Fruit fly (Drosophila melanogaster) whole organism, embryonic: ENCODE measurements around the gene Papss.

Source experiments
- B-H1 ChIP-seq: fragments of 200-800 bp; sonication (Bioruptor generic); IDR thresholded peaks from 3 replicates; pipeline ENCODE4 v1.3.6; 2022; ENCODE audit warnings: missing biosample characterization, missing genetic modification characterization
- BEAF-32 ChIP-seq: fragments of 200-800 bp; sonication (Bioruptor generic); optimal IDR thresholded peaks from 3 replicates; lab custom pipeline; 2017; ENCODE audit warnings: missing biosample characterization, missing genetic modification characterization, mild to moderate bottlenecking, moderate library complexity, missing genetic modification reagents
- CG11093 ChIP-seq: fragments of 200-800 bp; sonication (Bioruptor generic); IDR thresholded peaks from 3 replicates; pipeline ENCODE4 v1.3.6; 2022; ENCODE audit warnings: missing biosample characterization, missing genetic modification characterization
- CG11247 ChIP-seq: fragments of 200-800 bp; sonication (Bioruptor generic); IDR thresholded peaks from 2 replicates; pipeline ENCODE4 v1.3.6; 2022; ENCODE audit warnings: missing biosample characterization, missing genetic modification characterization
- CG11723 ChIP-seq: fragments of 200-800 bp; sonication (Bioruptor generic); optimal IDR thresholded peaks from 2 replicates; lab custom pipeline; 2017; ENCODE audit warnings: missing biosample characterization, mild to moderate bottlenecking, missing genetic modification characterization
- CG12155 ChIP-seq: fragments of 200-800 bp; sonication (Bioruptor generic); optimal IDR thresholded peaks from 3 replicates; lab custom pipeline; 2016; ENCODE audit warnings: missing biosample characterization, missing genetic modification characterization
- CG12236 ChIP-seq: fragments of 200-800 bp; sonication (Bioruptor generic); optimal IDR thresholded peaks from 2 replicates; lab custom pipeline; 2016; ENCODE audit warnings: missing biosample characterization, missing genetic modification characterization
- CG13123 ChIP-seq: fragments of 200-800 bp; sonication (Bioruptor generic); optimal IDR thresholded peaks from 2 replicates; lab custom pipeline; 2016; ENCODE audit warnings: missing biosample characterization, missing genetic modification characterization
- CG14014 ChIP-seq: fragments of 200-800 bp; sonication (Bioruptor generic); IDR thresholded peaks from 2 replicates; pipeline ENCODE4 v1.3.6; 2022; ENCODE audit warnings: missing biosample characterization, missing genetic modification characterization
- CG2116 ChIP-seq: fragments of 200-800 bp; sonication (Bioruptor generic); optimal IDR thresholded peaks from 3 replicates; lab custom pipeline; 2018; ENCODE audit warnings: missing biosample characterization, mild to moderate bottlenecking, missing genetic modification characterization
- CG2712 ChIP-seq: fragments of 200-800 bp; optimal IDR thresholded peaks from 3 replicates; lab custom pipeline; 2019; ENCODE audit warnings: missing biosample characterization, mild to moderate bottlenecking, missing genetic modification characterization, moderate library complexity
- CG31224 ChIP-seq: fragments of 200-800 bp; sonication (Bioruptor generic); IDR thresholded peaks from 2 replicates; pipeline ENCODE4 v1.3.6; 2022; ENCODE audit warnings: missing biosample characterization, missing genetic modification characterization
- CG31365 ChIP-seq: fragments of 200-800 bp; sonication (Bioruptor generic); optimal IDR thresholded peaks from 2 replicates; lab custom pipeline; 2018; ENCODE audit warnings: missing biosample characterization, mild to moderate bottlenecking, missing genetic modification characterization
- CG32532 ChIP-seq: fragments of 200-800 bp; sonication (Bioruptor generic); IDR thresholded peaks from 2 replicates; pipeline ENCODE4 v1.3.6; 2022; ENCODE audit warnings: missing biosample characterization, missing genetic modification characterization
- CG32772 ChIP-seq: fragments of 200-800 bp; sonication (Bioruptor generic); IDR thresholded peaks from 2 replicates; pipeline ENCODE4 v1.3.6; 2022; ENCODE audit warnings: missing biosample characterization, missing genetic modification characterization
- CG3407 ChIP-seq: fragments of 200-800 bp; sonication (Bioruptor generic); optimal IDR thresholded peaks from 2 replicates; lab custom pipeline; 2018; ENCODE audit warnings: missing biosample characterization, mild to moderate bottlenecking, missing genetic modification characterization
- CG4282 ChIP-seq: fragments of 200-800 bp; sonication (Bioruptor generic); optimal IDR thresholded peaks from 2 replicates; lab custom pipeline; 2016; ENCODE audit warnings: missing biosample characterization, missing genetic modification characterization
- CG6683 ChIP-seq: fragments of 200-800 bp; sonication (Bioruptor generic); optimal IDR thresholded peaks from 2 replicates; lab custom pipeline; 2017; ENCODE audit warnings: missing biosample characterization, mild to moderate bottlenecking, missing genetic modification characterization, missing genetic modification reagents
- CHES-1-like ChIP-seq: fragments of 200-800 bp; sonication (Bioruptor generic); optimal IDR thresholded peaks from 2 replicates; lab custom pipeline; 2016; ENCODE audit warnings: missing biosample characterization, missing genetic modification characterization
- D ChIP-seq, 2 experiments: fragments of 200-800 bp in 1 of 2; fragments of >200 bp in 1 of 2; sonication (Bioruptor generic) in 1 of 2; optimal IDR thresholded peaks; 2 replicates in 1 of 2; 3 replicates in 1 of 2; lab custom pipeline; 2017; ENCODE audit warnings: mild to moderate bottlenecking in 1 of 2, missing biosample characterization in 1 of 2, missing genetic modification characterization in 1 of 2, missing genetic modification reagents in 1 of 2
- Dbx ChIP-seq: fragments of 200-800 bp; sonication (Bioruptor generic); IDR thresholded peaks from 3 replicates; pipeline ENCODE4 v1.3.6; 2022; ENCODE audit warnings: missing biosample characterization, missing genetic modification characterization
- Deaf1 ChIP-seq: fragments of 200-800 bp; optimal IDR thresholded peaks from 3 replicates; lab custom pipeline; 2019; ENCODE audit warnings: missing biosample characterization, mild to moderate bottlenecking, missing genetic modification characterization, moderate library complexity
- E2f2 ChIP-seq: fragments of 200-800 bp; sonication (Bioruptor generic); IDR thresholded peaks from 2 replicates; pipeline ENCODE4 v1.3.6; 2022; ENCODE audit warnings: missing biosample characterization, missing genetic modification characterization
- Eip74EF ChIP-seq, 2 experiments: fragments of 200-800 bp in 1 of 2; fragments of >200 bp in 1 of 2; sonication (Bioruptor generic) in 1 of 2; optimal IDR thresholded peaks; 2 replicates each; lab custom pipeline; 2017 to 2019; ENCODE audit warnings: missing biosample characterization in 2 of 2, missing genetic modification characterization in 2 of 2, mild to moderate bottlenecking in 1 of 2, moderate library complexity in 1 of 2
- Hey ChIP-seq: fragments of 200-800 bp; sonication (Bioruptor generic); optimal IDR thresholded peaks from 3 replicates; lab custom pipeline; 2018; ENCODE audit warnings: missing biosample characterization, mild to moderate bottlenecking, missing genetic modification characterization
- HmgZ ChIP-seq: fragments of 200-800 bp; sonication (Bioruptor generic); optimal IDR thresholded peaks from 2 replicates; lab custom pipeline; 2018; ENCODE audit warnings: missing biosample characterization, mild to moderate bottlenecking, missing genetic modification characterization
- Jarid2 ChIP-seq: fragments of 200-800 bp; sonication (Bioruptor generic); optimal IDR thresholded peaks from 3 replicates; lab custom pipeline; 2017; ENCODE audit warnings: mild to moderate bottlenecking, missing biosample characterization, missing genetic modification reagents, missing genetic modification characterization
- Nf-YA ChIP-seq: fragments of 200-800 bp; sonication (Bioruptor generic); IDR thresholded peaks from 2 replicates; pipeline ENCODE4 v1.3.6; 2022; ENCODE audit warnings: missing biosample characterization, missing genetic modification characterization
- Nf-YB ChIP-seq: fragments of 200-800 bp; sonication (Bioruptor generic); optimal IDR thresholded peaks from 3 replicates; lab custom pipeline; 2019; ENCODE audit warnings: missing biosample characterization, mild to moderate bottlenecking, missing genetic modification characterization, moderate library complexity
- Ravus ChIP-seq: fragments of 200-800 bp; sonication (Bioruptor generic); IDR thresholded peaks from 2 replicates; pipeline ENCODE4 v1.3.6; 2022; ENCODE audit warnings: missing biosample characterization, missing genetic modification characterization
- ac ChIP-seq: fragments of 200-800 bp; sonication (Bioruptor generic); optimal IDR thresholded peaks from 3 replicates; lab custom pipeline; 2017; ENCODE audit warnings: missing biosample characterization, mild to moderate bottlenecking, missing genetic modification characterization
- aop ChIP-seq: fragments of 200-800 bp; sonication (Bioruptor generic); IDR thresholded peaks from 2 replicates; pipeline ENCODE4 v1.3.6; 2022; ENCODE audit warnings: missing biosample characterization, missing genetic modification characterization
- ase ChIP-seq: fragments of 200-800 bp; sonication (Bioruptor generic); IDR thresholded peaks from 3 replicates; pipeline ENCODE4 v1.3.6; 2022; ENCODE audit warnings: missing biosample characterization, missing genetic modification characterization
- ash1 ChIP-seq: fragments of 200-800 bp; sonication (Bioruptor generic); optimal IDR thresholded peaks from 2 replicates; lab custom pipeline; 2018; ENCODE audit warnings: missing biosample characterization, mild to moderate bottlenecking, missing genetic modification characterization
- bigmax ChIP-seq: fragments of 200-800 bp; sonication (Bioruptor generic); optimal IDR thresholded peaks from 2 replicates; lab custom pipeline; 2018; ENCODE audit warnings: missing biosample characterization, mild to moderate bottlenecking, missing genetic modification characterization
- cg ChIP-seq: fragments of 200-800 bp; sonication (Bioruptor generic); optimal IDR thresholded peaks from 3 replicates; lab custom pipeline; 2019; ENCODE audit warnings: missing biosample characterization, mild to moderate bottlenecking, missing genetic modification characterization, moderate library complexity
- dimm ChIP-seq: fragments of 200-800 bp; sonication (Bioruptor generic); IDR thresholded peaks from 2 replicates; pipeline ENCODE4 v1.3.6; 2022; ENCODE audit warnings: missing biosample characterization, missing genetic modification characterization
- emc ChIP-seq: fragments of 200-800 bp; sonication (Bioruptor generic); optimal IDR thresholded peaks from 2 replicates; lab custom pipeline; 2016; ENCODE audit warnings: missing biosample characterization, missing genetic modification characterization
- gce ChIP-seq: fragments of 200-800 bp; sonication (Bioruptor generic); IDR thresholded peaks from 3 replicates; pipeline ENCODE4 v1.3.6; 2022; ENCODE audit warnings: missing biosample characterization, missing genetic modification characterization
- hb ChIP-seq: fragments of 200-800 bp; sonication (Bioruptor generic); IDR thresholded peaks from 3 replicates; pipeline ENCODE4 v1.3.6; 2022; ENCODE audit warnings: missing biosample characterization, missing genetic modification characterization; ENCODE audit not compliant: partially characterized antibody
- her ChIP-seq: fragments of 200-800 bp; sonication (Bioruptor generic); optimal IDR thresholded peaks from 2 replicates; lab custom pipeline; 2016; ENCODE audit warnings: missing biosample characterization, missing genetic modification characterization
- jing ChIP-seq: fragments of 200-800 bp; sonication (Bioruptor generic); optimal IDR thresholded peaks from 2 replicates; lab custom pipeline; 2018; ENCODE audit warnings: missing biosample characterization, mild to moderate bottlenecking, missing genetic modification characterization
- lola ChIP-seq, 3 experiments: fragments of >200 bp in 2 of 3; fragments of 200-800 bp in 1 of 3; sonication (Bioruptor generic) in 1 of 3; optimal IDR thresholded peaks; 2 replicates each; lab custom pipeline; 2017 to 2019; ENCODE audit warnings: missing biosample characterization in 3 of 3, missing genetic modification characterization in 3 of 3, mild to moderate bottlenecking in 1 of 3, moderate library complexity in 1 of 3
- p53 ChIP-seq: fragments of 200-800 bp; sonication (Bioruptor generic); optimal IDR thresholded peaks from 2 replicates; lab custom pipeline; 2016; ENCODE audit warnings: missing biosample characterization, missing genetic modification characterization
- pita ChIP-seq: fragments of 200-800 bp; sonication (Bioruptor generic); optimal IDR thresholded peaks from 2 replicates; lab custom pipeline; 2017; ENCODE audit warnings: missing biosample characterization, mild to moderate bottlenecking, missing genetic modification characterization
- sisA ChIP-seq: fragments of 200-800 bp; sonication (Bioruptor generic); IDR thresholded peaks from 2 replicates; pipeline ENCODE4 v1.3.6; 2022; ENCODE audit warnings: missing biosample characterization, missing genetic modification characterization
- ttk ChIP-seq: fragments of 200-800 bp; sonication (Bioruptor generic); IDR thresholded peaks from 2 replicates; pipeline ENCODE4 v2.1.2; 2022; ENCODE audit warnings: missing biosample characterization, missing genetic modification characterization
- twi ChIP-seq: fragments of 200-800 bp; optimal IDR thresholded peaks from 2 replicates; lab custom pipeline; 2019; ENCODE audit warnings: missing biosample characterization, mild to moderate bottlenecking, missing genetic modification characterization, moderate library complexity
- tx ChIP-seq: fragments of 200-800 bp; sonication (Bioruptor generic); optimal IDR thresholded peaks from 2 replicates; lab custom pipeline; 2016; ENCODE audit warnings: missing biosample characterization, missing genetic modification characterization
- yki ChIP-seq: fragments of >200 bp; optimal IDR thresholded peaks from 3 replicates; lab custom pipeline; 2018
- zen2 ChIP-seq: fragments of 200-800 bp; sonication (Bioruptor generic); IDR thresholded peaks from 3 replicates; pipeline ENCODE4 v1.3.6; 2022; ENCODE audit warnings: missing biosample characterization, missing genetic modification characterization; ENCODE audit not compliant: partially characterized antibody

Gene Papss

DNA sequence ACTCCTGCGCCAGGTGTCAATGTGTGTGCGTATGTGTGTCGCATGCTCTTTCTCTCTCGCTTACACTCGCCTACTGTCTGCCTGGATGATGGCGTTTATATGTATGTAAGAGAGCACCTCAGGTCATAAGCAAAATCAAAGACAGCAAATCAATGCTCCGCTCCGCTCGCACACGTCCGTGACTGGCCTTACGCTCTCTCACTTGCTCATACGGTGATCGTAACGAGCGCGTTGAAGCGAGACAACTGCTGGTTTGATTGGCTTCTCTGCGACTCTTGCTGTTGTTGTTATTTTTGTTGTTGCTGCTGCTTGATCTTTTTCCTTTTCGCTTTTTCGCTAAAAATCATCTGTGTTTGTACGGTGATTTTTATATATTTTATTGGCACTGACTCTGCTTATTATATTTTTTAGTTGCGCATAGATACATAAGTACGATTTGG is 50.5 kb downstream of the Papss start (continued):
- peak; percentile 3 for TF ChIP-seq CG31365 (tag; lab: Kevin White, UChicago)
- peak; percentile 30 for TF ChIP-seq twi (tag; lab: Kevin White, UChicago)
- no peak for TF ChIP-seq p53 (GFP tag; lab: Kevin White, UChicago)
- TF ChIP-seq CG2116 (GFP tag; lab: Kevin White, UChicago), result peak; percentile 11
- TF ChIP-seq CG11247 (GFP tag; lab: Robert Waterston, UW), result no peak
- peak; percentile 59 for TF ChIP-seq HmgZ (tag; lab: Kevin White, UChicago)
- TF ChIP-seq sisA (GFP tag; lab: Robert Waterston, UW), result no peak
- TF ChIP-seq ac (GFP tag; lab: Kevin White, UChicago), result peak; percentile 34
- TF ChIP-seq Nf-YB (GFP tag; lab: Kevin White, UChicago), result peak; percentile 92
- TF ChIP-seq pita (GFP tag; lab: Kevin White, UChicago), result no peak
- no peak for TF ChIP-seq CG11093 (GFP tag; lab: Robert Waterston, UW)
- no peak for TF ChIP-seq B-H1
- peak; percentile 37 for TF ChIP-seq Hey (tag; lab: Kevin White, UChicago)
- no peak for TF ChIP-seq Jarid2 (GFP tag; lab: Kevin White, UChicago)
- no peak for TF ChIP-seq ttk (GFP tag; lab: Robert Waterston, UW)
- TF ChIP-seq Ravus, result no peak
- no peak for TF ChIP-seq yki
- TF ChIP-seq emc (GFP tag; lab: Kevin White, UChicago), result no peak
- TF ChIP-seq CG12236 (GFP tag; lab: Kevin White, UChicago), result no peak
- 0 out of 3 replicates have a peak, but pooled peaks have one; percentile 54 for TF ChIP-seq Dbx (GFP tag; lab: Robert Waterston, UW)
- TF ChIP-seq CG12155 (GFP tag; lab: Kevin White, UChicago), result peak; percentile 61
- TF ChIP-seq lola (GFP tag; optimal IDR thresholded peaks at IDR 0.05; lab: Kevin White, UChicago), result no peak
- TF ChIP-seq tx, result no peak
- no peak for TF ChIP-seq CG14014 (GFP tag; lab: Robert Waterston, UW)
- TF ChIP-seq bigmax (GFP tag; lab: Kevin White, UChicago), result no peak
- peak; percentile 52 for TF ChIP-seq D (optimal IDR thresholded peaks at IDR 0.05; lab: Kevin White, UChicago)
- TF ChIP-seq D (GFP tag; optimal IDR thresholded peaks at IDR 0.05; lab: Kevin White, UChicago), result no peak
- no peak for TF ChIP-seq BEAF-32 (GFP tag; lab: Kevin White, UChicago)
- TF ChIP-seq CG2712, result no peak
- TF ChIP-seq CG3407 (GFP tag; lab: Kevin White, UChicago), result no peak
- TF ChIP-seq CG6683, result no peak
- TF ChIP-seq Nf-YA (GFP tag; lab: Robert Waterston, UW), result peak; percentile 55; the same call in 1 of the 2 replicates
- no peak for TF ChIP-seq jing (GFP tag; lab: Kevin White, UChicago)
- TF ChIP-seq ash1 (GFP tag; lab: Kevin White, UChicago), result peak; percentile 1
- TF ChIP-seq CG13123 (GFP tag; lab: Kevin White, UChicago), result no peak
- TF ChIP-seq E2f2 (GFP tag; lab: Robert Waterston, UW), result peak; percentile 17; the same call in 1 of the 2 replicates
- no peak for TF ChIP-seq Deaf1 (tag; lab: Kevin White, UChicago)
- TF ChIP-seq gce, result no peak
- no peak for TF ChIP-seq CG4282 (GFP tag; lab: Kevin White, UChicago)
- TF ChIP-seq aop, result no peak
- TF ChIP-seq CG32532, result peak; percentile 59; the same call in 1 of the 2 replicates
- TF ChIP-seq her, result peak; percentile 39
- TF ChIP-seq CG11723 (GFP tag; lab: Kevin White, UChicago), result no peak
- no peak for TF ChIP-seq Eip74EF (GFP tag; optimal IDR thresholded peaks at IDR 0.05; lab: Kevin White, UChicago)
- no peak for TF ChIP-seq CG31224 (GFP tag; lab: Robert Waterston, UW)
- peak; percentile 24 for TF ChIP-seq CHES-1-like
- peak; percentile 91 for TF ChIP-seq cg (GFP tag; lab: Kevin White, UChicago)
- no peak for TF ChIP-seq ase (GFP tag; lab: Robert Waterston, UW)
- no peak for TF ChIP-seq zen2 (GFP tag; lab: Robert Waterston, UW)
- no peak for TF ChIP-seq dimm (GFP tag; lab: Robert Waterston, UW)
- no peak for TF ChIP-seq CG32772 (GFP tag; lab: Robert Waterston, UW)
- TF ChIP-seq hb, result no peak
